Fruit fly (Drosophila melanogaster): ENCODE measurements around the gene Vha26.

- no peak for TF ChIP-seq gcm (GFP tag; optimal IDR thresholded peaks at IDR 0.05)
- no peak for TF ChIP-seq Elba2 (GFP tag; optimal IDR thresholded peaks at IDR 0.05)
- TF ChIP-seq pan (optimal IDR thresholded peaks at IDR 0.05) = no peak
- no peak for TF ChIP-seq pan (GFP tag; optimal IDR thresholded peaks at IDR 0.05 in 1 of 2, IDR thresholded peaks at IDR 0.05 in 1 of 2)
- no peak for TF ChIP-seq CG3838 (GFP tag; optimal IDR thresholded peaks at IDR 0.05)
- TF ChIP-seq mirr (GFP tag; optimal IDR thresholded peaks at IDR 0.05) = no peak
- no peak for TF ChIP-seq Rfx (GFP tag; IDR thresholded peaks at IDR 0.05)
Observed at dm6 chr3R:5599521-5600360, 8.2 kb downstream of the Vha26 start.

Measured in whole organism, embryonic.